Fruit fly (Drosophila melanogaster): ENCODE results near the gene CG42249.

dm6 chrX:11144575-11144974 is 48.5 kb downstream of the CG42249 start:
- TF ChIP-seq Sox102F (GFP tag; optimal IDR thresholded peaks at IDR 0.05) (no peak), CG6276 (GFP tag; optimal IDR thresholded peaks at IDR 0.05) (no peak), CG10631 (GFP tag; optimal IDR thresholded peaks at IDR 0.05) (no peak), spab (GFP tag; optimal IDR thresholded peaks at IDR 0.05) (no peak), svp (GFP tag) (no peak), Hr38 (GFP tag; optimal IDR thresholded peaks at IDR 0.05) (no peak), Smox (GFP tag; optimal IDR thresholded peaks at IDR 0.05) (no peak)
